Worm (Caenorhabditis elegans) whole organism, late embryonic: ENCODE results near the gene F18A1.7.

Experiments used
- ceh-19 ChIP-seq: fragments of 200-800 bp; sonication (Bioruptor generic); optimal IDR thresholded peaks from 2 replicates; lab custom pipeline; 2018; ENCODE audit warnings: mild to moderate bottlenecking, missing genetic modification characterization, missing compliant biosample characterization
- ets-4 ChIP-seq: sonication (generic microtip); optimal IDR thresholded peaks from 2 replicates; lab custom pipeline; 2016; ENCODE audit warnings: missing genetic modification characterization, missing compliant biosample characterization
- fkh-10 ChIP-seq: fragments of 150-350 bp; optimal IDR thresholded peaks from 2 replicates; lab custom pipeline; 2014; ENCODE audit warnings: missing biosample characterization, missing genetic modification reagents, missing genetic modification characterization
- rnt-1 ChIP-seq: sonication (generic microtip); optimal IDR thresholded peaks from 2 replicates; lab custom pipeline; 2016; ENCODE audit warnings: missing genetic modification characterization, missing compliant biosample characterization

DNA sequence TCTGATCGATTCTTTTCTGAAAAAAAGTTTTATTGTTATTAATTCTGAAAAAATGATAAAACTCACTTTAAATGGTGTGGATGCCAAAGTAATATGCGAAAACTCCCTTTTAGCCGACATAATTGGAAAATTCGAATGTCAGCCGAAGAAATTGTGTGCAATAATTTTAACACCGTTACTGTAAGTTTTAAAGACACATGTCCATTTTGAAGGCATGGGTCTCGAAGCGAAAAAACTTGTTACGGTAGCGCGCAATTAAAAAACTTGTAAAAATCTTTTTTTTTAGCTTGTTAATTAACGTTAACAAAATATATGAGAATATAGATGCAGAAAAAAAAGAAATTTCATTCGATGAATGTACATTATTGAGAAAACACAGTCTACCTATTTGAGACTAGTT is 26.8 kb upstream of the F18A1.7 start, which contains the start of gene pid-1:
- TF ChIP-seq ets-4 (tag; lab: Kevin White, UChicago) (no peak), fkh-10 (GFP tag; lab: Kevin White, UChicago) (no peak), ceh-19 (GFP tag; lab: Kevin White, UChicago) (no peak), rnt-1 (no peak)
